Fruit fly (Drosophila melanogaster) whole organism, embryonic: ENCODE measurements around the gene CG15283.

Experiments used
- ATbp ChIP-seq: fragments of 200-800 bp; sonication (Bioruptor generic); optimal IDR thresholded peaks from 2 replicates; lab custom pipeline; 2017; ENCODE audit warnings: missing biosample characterization, mild to moderate bottlenecking, missing genetic modification characterization, missing genetic modification reagents
- BtbVII ChIP-seq: fragments of 200-800 bp; sonication (Bioruptor generic); optimal IDR thresholded peaks from 3 replicates; lab custom pipeline; 2017; ENCODE audit warnings: missing biosample characterization, mild to moderate bottlenecking, missing genetic modification characterization
- Bteb2 ChIP-seq: fragments of 200-800 bp; sonication (Bioruptor generic); optimal IDR thresholded peaks from 2 replicates; lab custom pipeline; 2016; ENCODE audit warnings: missing biosample characterization, missing genetic modification characterization
- CG10366 ChIP-seq: fragments of 200-800 bp; sonication (Bioruptor generic); IDR thresholded peaks from 2 replicates; pipeline ENCODE4 v1.3.6; 2022; ENCODE audit warnings: missing biosample characterization, missing genetic modification characterization
- CG10462 ChIP-seq: fragments of 200-800 bp; sonication (Bioruptor generic); optimal IDR thresholded peaks from 2 replicates; lab custom pipeline; 2016; ENCODE audit warnings: missing biosample characterization, missing genetic modification characterization
- CG10543 ChIP-seq: fragments of 200-800 bp; sonication (Bioruptor generic); optimal IDR thresholded peaks from 3 replicates; lab custom pipeline; 2017; ENCODE audit warnings: missing biosample characterization, mild to moderate bottlenecking, missing genetic modification characterization, moderate library complexity
- CG11247 ChIP-seq: fragments of 200-800 bp; sonication (Bioruptor generic); IDR thresholded peaks from 2 replicates; pipeline ENCODE4 v1.3.6; 2022; ENCODE audit warnings: missing biosample characterization, missing genetic modification characterization
- CG11398 ChIP-seq: fragments of 200-800 bp; sonication (Bioruptor generic); optimal IDR thresholded peaks from 2 replicates; lab custom pipeline; 2016; ENCODE audit warnings: missing biosample characterization, missing genetic modification characterization
- CG11560 ChIP-seq: fragments of 200-800 bp; sonication (Bioruptor generic); IDR thresholded peaks from 3 replicates; pipeline ENCODE4 v1.3.6; 2022; ENCODE audit warnings: missing biosample characterization, missing genetic modification characterization
- CG12104 ChIP-seq: fragments of 200-800 bp; sonication (Bioruptor generic); optimal IDR thresholded peaks from 3 replicates; lab custom pipeline; 2016; ENCODE audit warnings: missing biosample characterization, missing genetic modification characterization
- CG16863 ChIP-seq: fragments of 200-800 bp; sonication (Bioruptor generic); optimal IDR thresholded peaks from 3 replicates; lab custom pipeline; 2016; ENCODE audit warnings: missing biosample characterization, missing genetic modification characterization
- CG18011 ChIP-seq: fragments of 200-800 bp; sonication (Bioruptor generic); optimal IDR thresholded peaks from 2 replicates; lab custom pipeline; 2017; ENCODE audit warnings: missing biosample characterization, missing genetic modification characterization, mild to moderate bottlenecking, moderate library complexity, missing genotype
- CG30403 ChIP-seq: fragments of 200-800 bp; sonication (Bioruptor generic); optimal IDR thresholded peaks from 3 replicates; lab custom pipeline; 2016; ENCODE audit warnings: missing biosample characterization, missing genetic modification characterization
- CG32532 ChIP-seq: fragments of 200-800 bp; sonication (Bioruptor generic); IDR thresholded peaks from 2 replicates; pipeline ENCODE4 v1.3.6; 2022; ENCODE audit warnings: missing biosample characterization, missing genetic modification characterization
- CG43689 ChIP-seq: fragments of 200-800 bp; sonication (Bioruptor generic); IDR thresholded peaks from 2 replicates; pipeline ENCODE4 v1.3.6; 2022; ENCODE audit warnings: missing biosample characterization, missing genetic modification characterization
- CG4707 ChIP-seq: fragments of 200-800 bp; sonication (Bioruptor generic); optimal IDR thresholded peaks from 2 replicates; lab custom pipeline; 2018; ENCODE audit warnings: missing biosample characterization, mild to moderate bottlenecking, missing genetic modification characterization, moderate library complexity
- CG5180 ChIP-seq: fragments of 200-800 bp; sonication (Bioruptor generic); optimal IDR thresholded peaks from 3 replicates; lab custom pipeline; 2017; ENCODE audit warnings: missing biosample characterization, missing genetic modification characterization, mild to moderate bottlenecking, moderate library complexity, missing genetic modification reagents
- CG6272 ChIP-seq: fragments of 200-800 bp; sonication (Bioruptor generic); IDR thresholded peaks from 2 replicates; pipeline ENCODE4 v1.3.6; 2022; ENCODE audit warnings: missing biosample characterization, missing genetic modification characterization
- CG7271 ChIP-seq: fragments of 200-800 bp; sonication (Bioruptor generic); optimal IDR thresholded peaks from 2 replicates; lab custom pipeline; 2018; ENCODE audit warnings: missing biosample characterization, mild to moderate bottlenecking, missing genetic modification characterization, moderate library complexity
- CG9797 ChIP-seq: fragments of 200-800 bp; sonication (Bioruptor generic); optimal IDR thresholded peaks from 3 replicates; lab custom pipeline; 2018; ENCODE audit warnings: missing biosample characterization, mild to moderate bottlenecking, missing genetic modification characterization
- CG9817 ChIP-seq: fragments of 200-800 bp; sonication (Bioruptor generic); optimal IDR thresholded peaks from 2 replicates; lab custom pipeline; 2018; ENCODE audit warnings: missing biosample characterization, mild to moderate bottlenecking, missing genetic modification characterization, moderate library complexity
- D19B ChIP-seq: fragments of 200-800 bp; sonication (Bioruptor generic); optimal IDR thresholded peaks from 2 replicates; lab custom pipeline; 2017; ENCODE audit warnings: missing biosample characterization, mild to moderate bottlenecking, missing genetic modification characterization
- Dek ChIP-seq: fragments of 200-800 bp; sonication (Bioruptor generic); optimal IDR thresholded peaks from 3 replicates; lab custom pipeline; 2019; ENCODE audit warnings: missing biosample characterization, mild to moderate bottlenecking, missing genetic modification characterization, moderate library complexity
- Doc3 ChIP-seq: fragments of 200-800 bp; sonication (Bioruptor generic); IDR thresholded peaks from 3 replicates; pipeline ENCODE4 v1.3.6; 2022; ENCODE audit warnings: missing biosample characterization, missing genetic modification characterization; ENCODE audit not compliant: partially characterized antibody
- Drgx ChIP-seq: fragments of 200-800 bp; sonication (Bioruptor generic); IDR thresholded peaks from 2 replicates; pipeline ENCODE4 v1.3.6; 2022; ENCODE audit warnings: missing biosample characterization, missing genetic modification characterization
- Lpt ChIP-seq: fragments of >200 bp; optimal IDR thresholded peaks from 2 replicates; lab custom pipeline; 2018; ENCODE audit warnings: missing biosample characterization, missing genetic modification characterization
- Rfx ChIP-seq: fragments of 200-800 bp; sonication (Bioruptor generic); IDR thresholded peaks from 2 replicates; pipeline ENCODE4 v1.3.6; 2022; ENCODE audit warnings: missing biosample characterization, missing genetic modification characterization
- Rx ChIP-seq: fragments of 200-800 bp; sonication (Bioruptor generic); IDR thresholded peaks from 2 replicates; pipeline ENCODE4 v1.3.6; 2022; ENCODE audit warnings: missing biosample characterization, missing genetic modification characterization
- Stat92E ChIP-seq, 3 experiments: fragments of >200 bp in 2 of 3; fragments of 200-800 bp in 1 of 3; sonication (Bioruptor generic) in 1 of 3; optimal IDR thresholded peaks; 2 replicates each; lab custom pipeline; 2017 to 2019; ENCODE audit warnings: missing biosample characterization in 3 of 3, missing genetic modification characterization in 3 of 3, mild to moderate bottlenecking in 1 of 3, moderate library complexity in 1 of 3
- Tbp ChIP-seq: fragments of >200 bp; optimal IDR thresholded peaks from 2 replicates; lab custom pipeline; 2018; ENCODE audit warnings: missing biosample characterization, missing genetic modification characterization
- Xrp1 ChIP-seq: fragments of 200-800 bp; sonication (Bioruptor generic); IDR thresholded peaks from 2 replicates; pipeline ENCODE4 v1.3.6; 2022; ENCODE audit warnings: missing biosample characterization, missing genetic modification characterization
- ac ChIP-seq: fragments of 200-800 bp; sonication (Bioruptor generic); optimal IDR thresholded peaks from 3 replicates; lab custom pipeline; 2017; ENCODE audit warnings: missing biosample characterization, mild to moderate bottlenecking, missing genetic modification characterization
- ash1 ChIP-seq: fragments of 200-800 bp; sonication (Bioruptor generic); optimal IDR thresholded peaks from 2 replicates; lab custom pipeline; 2018; ENCODE audit warnings: missing biosample characterization, mild to moderate bottlenecking, missing genetic modification characterization
- bbx ChIP-seq: fragments of 200-800 bp; sonication (Bioruptor generic); IDR thresholded peaks from 2 replicates; pipeline ENCODE4 v1.3.6; 2022; ENCODE audit warnings: missing biosample characterization, missing genetic modification characterization; ENCODE audit not compliant: partially characterized antibody
- bowl ChIP-seq: fragments of 200-800 bp; sonication (Bioruptor generic); IDR thresholded peaks from 2 replicates; pipeline ENCODE4 v1.3.6; 2022; ENCODE audit warnings: missing biosample characterization, missing genetic modification characterization
- cg ChIP-seq: fragments of 200-800 bp; sonication (Bioruptor generic); optimal IDR thresholded peaks from 3 replicates; lab custom pipeline; 2019; ENCODE audit warnings: missing biosample characterization, mild to moderate bottlenecking, missing genetic modification characterization, moderate library complexity
- dmrt99B ChIP-seq: fragments of 200-800 bp; sonication (Bioruptor generic); optimal IDR thresholded peaks from 2 replicates; lab custom pipeline; 2018; ENCODE audit warnings: missing biosample characterization, mild to moderate bottlenecking, missing genetic modification characterization, moderate library complexity
- ems ChIP-seq: fragments of 200-800 bp; sonication (Bioruptor generic); optimal IDR thresholded peaks from 3 replicates; lab custom pipeline; 2016; ENCODE audit warnings: missing biosample characterization, missing genetic modification characterization
- lbe ChIP-seq: fragments of 200-800 bp; sonication (Bioruptor generic); optimal IDR thresholded peaks from 2 replicates; lab custom pipeline; 2016; ENCODE audit warnings: missing biosample characterization, mild to moderate bottlenecking, missing genetic modification characterization
- oc ChIP-seq: fragments of 200-800 bp; sonication (Bioruptor generic); optimal IDR thresholded peaks from 2 replicates; lab custom pipeline; 2018; ENCODE audit warnings: missing biosample characterization, mild to moderate bottlenecking, missing genetic modification characterization, moderate library complexity
- p53 ChIP-seq: fragments of 200-800 bp; sonication (Bioruptor generic); optimal IDR thresholded peaks from 2 replicates; lab custom pipeline; 2016; ENCODE audit warnings: missing biosample characterization, missing genetic modification characterization
- pan ChIP-seq, 4 experiments: fragments of >200 bp in 3 of 4; fragments of 200-800 bp in 1 of 4; sonication (Bioruptor generic) in 1 of 4; optimal IDR thresholded peaks in 3 of 4; IDR thresholded peaks in 1 of 4; 2 replicates each; pipeline versions ENCODE4 v1.3.6 to Lab custom; 2017 to 2022; ENCODE audit warnings: missing biosample characterization in 2 of 4, missing genetic modification characterization in 2 of 4, mixed read lengths in 1 of 4
- pita ChIP-seq: fragments of 200-800 bp; sonication (Bioruptor generic); optimal IDR thresholded peaks from 2 replicates; lab custom pipeline; 2017; ENCODE audit warnings: missing biosample characterization, mild to moderate bottlenecking, missing genetic modification characterization
- ro ChIP-seq: fragments of 200-800 bp; sonication (Bioruptor generic); IDR thresholded peaks from 2 replicates; pipeline ENCODE4 v1.3.6; 2022; ENCODE audit warnings: missing biosample characterization, missing genetic modification characterization
- schlank ChIP-seq: fragments of 200-800 bp; sonication (Bioruptor generic); optimal IDR thresholded peaks from 2 replicates; lab custom pipeline; 2018; ENCODE audit warnings: missing biosample characterization, mild to moderate bottlenecking, missing genetic modification characterization
- zen ChIP-seq: fragments of 200-800 bp; sonication (Bioruptor generic); optimal IDR thresholded peaks from 3 replicates; lab custom pipeline; 2018; ENCODE audit warnings: missing biosample characterization, mild to moderate bottlenecking, missing genetic modification characterization, moderate library complexity

CG15283 gene

dm6 chr2L:14461066-14461465 is 10.3 kb upstream of the CG15283 start (continued):
- TF ChIP-seq CG30403 (GFP tag; lab: Kevin White, UChicago) (peak; percentile 83), BtbVII (peak; percentile 49), schlank (tag; lab: Kevin White, UChicago) (no peak), ems (GFP tag; lab: Kevin White, UChicago) (peak; percentile 59), D19B (GFP tag; lab: Kevin White, UChicago) (peak; percentile 17), CG9797 (GFP tag; lab: Kevin White, UChicago) (no peak), ash1 (GFP tag; lab: Kevin White, UChicago) (no peak), CG10462 (GFP tag; lab: Kevin White, UChicago) (peak; percentile 79), CG18011 (GFP tag; lab: Kevin White, UChicago) (peak; percentile 40), bowl (GFP tag; lab: Robert Waterston, UW) (no peak), bbx (no peak), CG32532 (GFP tag; lab: Robert Waterston, UW) (peak; percentile 70), CG5180 (GFP tag; lab: Kevin White, UChicago) (peak; percentile 42), ac (GFP tag; lab: Kevin White, UChicago) (peak; percentile 91), CG16863 (GFP tag; lab: Kevin White, UChicago) (peak; percentile 85), Bteb2 (peak; percentile 57), lbe (GFP tag; lab: Kevin White, UChicago) (peak; percentile 72), CG4707 (peak; percentile 59), CG12104 (peak; percentile 76), CG9817 (tag; lab: Kevin White, UChicago) (peak; percentile 58), CG11247 (GFP tag; lab: Robert Waterston, UW) (peak; percentile 57), pita (GFP tag; lab: Kevin White, UChicago) (no peak), CG7271 (no peak), CG6272 (GFP tag; lab: Robert Waterston, UW) (peak; percentile 55; the same call in 1 of the 2 replicates), dmrt99B (tag; lab: Kevin White, UChicago) (peak; percentile 82), p53 (GFP tag; lab: Kevin White, UChicago) (peak; percentile 50), Rfx (GFP tag; lab: Robert Waterston, UW) (peak; percentile 69), CG10366 (GFP tag; lab: Robert Waterston, UW) (peak; percentile 62), Doc3 (GFP tag; lab: Robert Waterston, UW) (no peak), Rx (peak; percentile 70), CG11398 (GFP tag; lab: Kevin White, UChicago) (peak; percentile 78), ro (GFP tag; lab: Robert Waterston, UW) (peak; percentile 36; the same call in 1 of the 2 replicates), Stat92E (GFP tag; optimal IDR thresholded peaks at IDR 0.05; lab: Kevin White, UChicago) (peak in 1 of 3 experiments; percentile 36), pan (optimal IDR thresholded peaks at IDR 0.05; lab: Kevin White, UChicago) (no peak), pan (GFP tag; optimal IDR thresholded peaks at IDR 0.05 in 1 of 2, IDR thresholded peaks at IDR 0.05 in 1 of 2) (peak in 1 of 2 experiments; percentile 87), Xrp1 (GFP tag; lab: Robert Waterston, UW) (peak; percentile 95), CG11560 (tag; lab: Robert Waterston, UW) (peak; percentile 48; the same call in 1 of the 3 replicates), oc (tag; lab: Kevin White, UChicago) (peak; percentile 60), CG10543 (GFP tag; lab: Kevin White, UChicago) (peak; percentile 3), ATbp (peak; percentile 58), Lpt (GFP tag; lab: Kevin White, UChicago) (no peak), cg (no peak), Drgx (GFP tag; lab: Robert Waterston, UW) (no peak), Dek (peak; percentile 57), CG43689 (GFP tag; lab: Robert Waterston, UW) (0 out of 2 replicates have a peak, but pooled peaks have one; percentile 8), zen (tag; lab: Kevin White, UChicago) (peak; percentile 82), Tbp (GFP tag; lab: Kevin White, UChicago) (no peak)
